Worm (Caenorhabditis elegans) whole organism, L3 larva: ENCODE data around the gene srf-3.

Experiments used
- R02D3.7 ChIP-seq: fragments of 150-350 bp; optimal IDR thresholded peaks from 2 replicates; lab custom pipeline; 2014; ENCODE audit warnings: missing biosample characterization, missing genetic modification characterization
- egl-5 ChIP-seq: fragments of 150-350 bp; optimal IDR thresholded peaks from 2 replicates; lab custom pipeline; 2017; ENCODE audit warnings: missing biosample characterization, missing genetic modification reagents, missing genetic modification characterization, inconsistent platforms
- nfya-1 ChIP-seq: sonication (generic microtip); optimal IDR thresholded peaks from 2 replicates; lab custom pipeline; 2017; ENCODE audit warnings: missing genetic modification characterization, mild to moderate bottlenecking, missing compliant biosample characterization, antibody characterized with exemption, moderate library complexity; ENCODE audit not compliant: insufficient read depth
- nhr-11 ChIP-seq: fragments of 150-350 bp; optimal IDR thresholded peaks from 2 replicates; lab custom pipeline; 2014; ENCODE audit warnings: missing biosample characterization, missing genetic modification characterization
- nhr-12 ChIP-seq: fragments of 150-350 bp; optimal IDR thresholded peaks from 2 replicates; lab custom pipeline; 2014; ENCODE audit warnings: missing biosample characterization, missing genetic modification characterization
- nhr-67 ChIP-seq: fragments of 150-350 bp; optimal IDR thresholded peaks from 2 replicates; lab custom pipeline; 2014; ENCODE audit warnings: missing biosample characterization, missing genetic modification characterization
- unc-62 ChIP-seq: fragments of 150-350 bp; sonication (generic microtip); optimal IDR thresholded peaks from 4 replicates; lab custom pipeline; 2014; ENCODE audit warnings: missing biosample characterization, missing genetic modification reagents, missing genetic modification characterization

DNA sequence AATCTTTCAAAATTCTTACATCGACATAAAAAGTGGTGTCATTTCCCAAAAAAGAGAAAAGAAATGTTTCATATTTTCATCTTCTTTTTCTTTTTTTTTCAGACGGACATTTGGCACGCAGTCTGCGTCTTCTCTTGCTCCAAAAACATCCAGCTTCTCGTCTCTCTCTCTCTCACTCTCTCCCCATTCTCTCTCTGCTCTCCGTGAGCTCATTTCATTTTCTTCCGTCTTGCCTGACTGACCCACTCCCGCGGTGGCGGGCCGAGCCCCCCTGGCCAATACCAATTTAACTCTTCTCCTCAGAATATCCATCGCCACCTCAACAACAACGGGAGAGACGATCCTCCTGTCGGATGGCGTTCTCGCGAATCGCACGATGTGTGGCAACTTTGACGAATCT is 3.7 kb upstream of the srf-3 start, which contains the start of gene txt-19:
- TF ChIP-seq nhr-11 (tag; lab: Kevin White, UChicago), result no peak
- no peak for TF ChIP-seq egl-5 (tag; lab: Kevin White, UChicago)
- no peak for TF ChIP-seq nhr-67 (tag; lab: Kevin White, UChicago)
- peak; percentile 50 for TF ChIP-seq nfya-1 (tag; lab: Kevin White, UChicago)
- TF ChIP-seq unc-62, result no peak
- no peak for TF ChIP-seq nhr-12 (tag; lab: Kevin White, UChicago)
- no peak for TF ChIP-seq R02D3.7 (tag; lab: Kevin White, UChicago)
